1 fruit fly cellular context compared by ENCODE assay signal in the genomic region with DNA sequence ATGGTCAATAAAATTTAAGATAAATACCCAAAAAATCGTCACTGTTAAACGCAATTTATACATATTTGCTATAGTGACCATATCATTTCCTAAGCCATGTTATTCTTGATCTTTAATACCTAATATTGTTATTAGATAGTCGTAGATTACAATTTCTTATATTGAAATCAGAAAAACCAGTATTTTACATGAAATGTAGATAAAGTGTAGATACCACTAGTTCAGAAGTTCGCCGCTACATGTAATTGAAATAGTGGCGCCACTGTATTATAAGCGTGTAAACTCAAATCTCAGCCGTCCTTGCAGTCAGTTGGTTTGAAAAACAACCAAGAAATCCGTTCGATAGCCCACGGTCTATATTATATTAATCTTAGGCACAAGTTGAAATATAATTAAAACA.
TF ChIP-seq lines count a peak whose summit lies in the region.

No protein-coding gene starts in this region.

TF ChIP-seq in whole organism, embryonic, 481 proteins besides CTCF, POLR2A, EP300 and RAD21 (continued from another document):
- peak; percentile 15 for TF ChIP-seq CG1603 (tag; optimal IDR thresholded peaks at IDR 0.05; lab: Kevin White, UChicago)
- TF ChIP-seq CG5180 (GFP tag; optimal IDR thresholded peaks at IDR 0.05; lab: Kevin White, UChicago), result no peak
- TF ChIP-seq CG2712 (tag; optimal IDR thresholded peaks at IDR 0.05; lab: Kevin White, UChicago), result no peak
- TF ChIP-seq Chrac-16 (GFP tag; optimal IDR thresholded peaks at IDR 0.05; lab: Kevin White, UChicago), result no peak
- peak; percentile 39 for TF ChIP-seq Myb (GFP tag; optimal IDR thresholded peaks at IDR 0.05; lab: Kevin White, UChicago)
- no peak for TF ChIP-seq CG17612 (GFP tag; IDR thresholded peaks at IDR 0.05; lab: Robert Waterston, UW)
- TF ChIP-seq CG6683 (GFP tag; optimal IDR thresholded peaks at IDR 0.05; lab: Kevin White, UChicago), result no peak
- no peak for TF ChIP-seq CG15514 (GFP tag; optimal IDR thresholded peaks at IDR 0.05; lab: Kevin White, UChicago)
- 0 out of 2 replicates have a peak, but pooled peaks have one; percentile 5 for TF ChIP-seq ara (GFP tag; IDR thresholded peaks at IDR 0.05; lab: Robert Waterston, UW)
- no peak for TF ChIP-seq Neu2 (GFP tag; optimal IDR thresholded peaks at IDR 0.05; lab: Kevin White, UChicago; ENCODE audit: borderline replicate concordance)
- TF ChIP-seq Hsf (GFP tag; optimal IDR thresholded peaks at IDR 0.05; lab: Kevin White, UChicago), result peak; percentile 28
- TF ChIP-seq CG9215 (GFP tag; IDR thresholded peaks at IDR 0.05; lab: Robert Waterston, UW), result no peak
- no peak for TF ChIP-seq Hr78 (GFP tag; optimal IDR thresholded peaks at IDR 0.05; lab: Kevin White, UChicago)
- TF ChIP-seq CG7963 (GFP tag; IDR thresholded peaks at IDR 0.05; lab: Robert Waterston, UW; ENCODE audit: partially characterized antibody), result peak; percentile 62; the same call in 1 of the 3 replicates
- TF ChIP-seq sens (GFP tag; lab: Kevin White, UChicago), result peak; percentile 84
- no peak for TF ChIP-seq cg (GFP tag; optimal IDR thresholded peaks at IDR 0.05; lab: Kevin White, UChicago)
- TF ChIP-seq CG10959 (GFP tag; IDR thresholded peaks at IDR 0.05; lab: Robert Waterston, UW), result no peak
- TF ChIP-seq Blimp-1 (GFP tag; optimal IDR thresholded peaks at IDR 0.05; lab: Kevin White, UChicago), result no peak
- TF ChIP-seq dmrt11E (tag; optimal IDR thresholded peaks at IDR 0.05; lab: Kevin White, UChicago), result peak; percentile 21
- peak; percentile 2 for TF ChIP-seq CG17829 (tag; optimal IDR thresholded peaks at IDR 0.05; lab: Kevin White, UChicago)
- peak; percentile 57 for TF ChIP-seq stwl (tag; optimal IDR thresholded peaks at IDR 0.05; lab: Kevin White, UChicago)
- no peak for TF ChIP-seq ranshi (GFP tag; IDR thresholded peaks at IDR 0.05; lab: Robert Waterston, UW)
